Worm (Caenorhabditis elegans) whole organism, L3 larva: Measurements from ENCODE around the gene F49C12.3.

Experiments used
- R02D3.7 ChIP-seq: fragments of 150-350 bp; optimal IDR thresholded peaks from 2 replicates; lab custom pipeline; 2014; ENCODE audit warnings: missing biosample characterization, missing genetic modification characterization
- aly-2 ChIP-seq: fragments of 150-350 bp; optimal IDR thresholded peaks from 2 replicates; lab custom pipeline; 2014; ENCODE audit warnings: missing biosample characterization, missing genetic modification characterization
- ama-1 ChIP-seq: fragments of 150-350 bp; optimal IDR thresholded peaks from 2 replicates; lab custom pipeline; 2018
- ceh-82 ChIP-seq: fragments of 150-350 bp; optimal IDR thresholded peaks from 2 replicates; lab custom pipeline; 2014; ENCODE audit warnings: missing biosample characterization, missing genetic modification characterization
- ceh-9 ChIP-seq: sonication (generic microtip); optimal IDR thresholded peaks from 2 replicates; lab custom pipeline; 2018; ENCODE audit warnings: missing biosample characterization, missing genetic modification characterization
- daf-12 ChIP-seq: fragments of 150-350 bp; optimal IDR thresholded peaks from 2 replicates; lab custom pipeline; 2014; ENCODE audit warnings: missing biosample characterization, missing genetic modification reagents, missing genetic modification characterization
- egl-5 ChIP-seq: fragments of 150-350 bp; optimal IDR thresholded peaks from 2 replicates; lab custom pipeline; 2017; ENCODE audit warnings: missing biosample characterization, missing genetic modification reagents, missing genetic modification characterization, inconsistent platforms
- elt-3 ChIP-seq, 3 experiments: fragments of 150-350 bp in 1 of 3; sonication (generic microtip) in 2 of 3; optimal IDR thresholded peaks; 2 replicates in 2 of 3; 4 replicates in 1 of 3; lab custom pipeline; 2014 to 2017; ENCODE audit warnings: missing biosample characterization in 3 of 3, missing genetic modification characterization in 3 of 3
- eor-1 ChIP-seq, 2 experiments: fragments of 150-350 bp; optimal IDR thresholded peaks; 2 replicates each; lab custom pipeline; 2014 to 2018; ENCODE audit warnings: missing biosample characterization in 2 of 2, missing genetic modification characterization in 2 of 2
- fkh-10 ChIP-seq: sonication (generic microtip); optimal IDR thresholded peaks from 2 replicates; lab custom pipeline; 2017; ENCODE audit warnings: missing biosample characterization, missing genetic modification reagents, missing genetic modification characterization
- fos-1 ChIP-seq: fragments of 150-350 bp; optimal IDR thresholded peaks from 2 replicates; lab custom pipeline; 2014; ENCODE audit warnings: missing biosample characterization, missing genetic modification characterization
- hmg-11 ChIP-seq: sonication (generic microtip); optimal IDR thresholded peaks from 2 replicates; lab custom pipeline; 2016; ENCODE audit warnings: missing genetic modification characterization, missing compliant biosample characterization
- lin-15B ChIP-seq: fragments of 150-350 bp; optimal IDR thresholded peaks from 2 replicates; lab custom pipeline; 2014; ENCODE audit warnings: missing biosample characterization, missing genetic modification characterization
- lin-39 ChIP-seq: fragments of 150-350 bp; optimal IDR thresholded peaks from 2 replicates; lab custom pipeline; 2018; ENCODE audit warnings: missing biosample characterization, missing genetic modification reagents, missing genetic modification characterization
- mdl-1 ChIP-seq: fragments of 150-350 bp; optimal IDR thresholded peaks from 2 replicates; lab custom pipeline; 2014; ENCODE audit warnings: missing biosample characterization, missing genetic modification characterization
- mml-1 ChIP-seq: fragments of 150-350 bp; sonication (generic microtip); optimal IDR thresholded peaks from 3 replicates; lab custom pipeline; 2014; ENCODE audit warnings: missing biosample characterization, missing genetic modification characterization
- nfya-1 ChIP-seq: sonication (generic microtip); optimal IDR thresholded peaks from 2 replicates; lab custom pipeline; 2017; ENCODE audit warnings: missing genetic modification characterization, mild to moderate bottlenecking, missing compliant biosample characterization, antibody characterized with exemption, moderate library complexity; ENCODE audit not compliant: insufficient read depth
- nhr-23 ChIP-seq: fragments of 150-350 bp; optimal IDR thresholded peaks from 2 replicates; lab custom pipeline; 2014; ENCODE audit warnings: missing biosample characterization, missing genetic modification reagents, missing genetic modification characterization
- nhr-237 ChIP-seq: fragments of 150-350 bp; optimal IDR thresholded peaks from 2 replicates; lab custom pipeline; 2014; ENCODE audit warnings: missing biosample characterization, missing genetic modification characterization
- nhr-25 ChIP-seq: sonication (generic microtip); optimal IDR thresholded peaks from 2 replicates; lab custom pipeline; 2017; ENCODE audit warnings: missing biosample characterization, missing genetic modification characterization
- nhr-28 ChIP-seq: fragments of 150-350 bp; optimal IDR thresholded peaks from 2 replicates; lab custom pipeline; 2014; ENCODE audit warnings: missing biosample characterization, missing genetic modification characterization
- nhr-43 ChIP-seq: sonication (generic microtip); optimal IDR thresholded peaks from 2 replicates; lab custom pipeline; 2016; ENCODE audit warnings: mild to moderate bottlenecking, missing genetic modification characterization, missing compliant biosample characterization; ENCODE audit not compliant: poor library complexity, severe bottlenecking
- nhr-67 ChIP-seq: fragments of 150-350 bp; optimal IDR thresholded peaks from 2 replicates; lab custom pipeline; 2014; ENCODE audit warnings: missing biosample characterization, missing genetic modification characterization
- pqm-1 ChIP-seq: fragments of 150-350 bp; optimal IDR thresholded peaks from 2 replicates; lab custom pipeline; 2017; ENCODE audit warnings: missing biosample characterization, missing genetic modification characterization, inconsistent platforms
- sea-2 ChIP-seq: fragments of 150-350 bp; sonication (generic microtip); optimal IDR thresholded peaks from 4 replicates; lab custom pipeline; 2014; ENCODE audit warnings: missing biosample characterization, missing genetic modification reagents, missing genetic modification characterization
- snpc-4 ChIP-seq: fragments of 150-350 bp; optimal IDR thresholded peaks from 2 replicates; lab custom pipeline; 2014; ENCODE audit warnings: missing biosample characterization, missing genetic modification characterization
- tbx-2 ChIP-seq: sonication (generic microtip); optimal IDR thresholded peaks from 2 replicates; lab custom pipeline; 2016; ENCODE audit warnings: mild to moderate bottlenecking, missing genetic modification characterization, missing compliant biosample characterization
- ztf-11 ChIP-seq: fragments of 150-350 bp; optimal IDR thresholded peaks from 2 replicates; lab custom pipeline; 2014; ENCODE audit warnings: missing biosample characterization, missing genetic modification characterization
- ztf-4 ChIP-seq: fragments of 150-350 bp; optimal IDR thresholded peaks from 2 replicates; lab custom pipeline; 2014; ENCODE audit warnings: missing biosample characterization, missing genetic modification characterization

The F49C12.3 gene

ce11 chrIV:9260334-9260733 lies 39.9 kb upstream of the F49C12.3 start:
- TF ChIP-seq ama-1 (lab: Kevin White, UChicago) (peak; percentile 4), lin-15B (peak; percentile 41), nfya-1 (tag; lab: Kevin White, UChicago) (no peak), nhr-23 (tag; lab: Kevin White, UChicago) (peak; percentile 34)

ce11 chrIV:9260826-9261225 lies 39.4 kb upstream of the F49C12.3 start:
- TF ChIP-seq mdl-1 (tag; lab: Kevin White, UChicago) (no peak), ceh-9 (no peak), fkh-10 (no peak), eor-1 (tag; optimal IDR thresholded peaks at IDR 0.05; lab: Kevin White, UChicago) (no peak), pqm-1 (no peak), lin-39 (tag; lab: Kevin White, UChicago) (no peak)
- TF ChIP-seq, all 47 proteins: peak for 0

ce11 chrIV:9261687-9262086 lies 38.5 kb upstream of the F49C12.3 start, which contains the start of gene col-120:
Gene col-120, minus strand, starts transcription at chrIV:9261787.
- no peak for TF ChIP-seq nhr-237 (tag; lab: Kevin White, UChicago)
- TF ChIP-seq nhr-25 (tag; lab: Kevin White, UChicago) = no peak
- TF ChIP-seq hmg-11 (tag; lab: Kevin White, UChicago) = no peak
- TF ChIP-seq tbx-2 (tag; lab: Kevin White, UChicago) = no peak
- no peak for TF ChIP-seq aly-2 (tag; lab: Kevin White, UChicago)
- TF ChIP-seq fos-1 (tag; lab: Kevin White, UChicago) = no peak
- no peak for TF ChIP-seq ceh-9
- TF ChIP-seq lin-15B = no peak

- TF ChIP-seq nhr-43 = no peak
- no peak for TF ChIP-seq elt-3 (tag; optimal IDR thresholded peaks at IDR 0.05; lab: Kevin White, UChicago)
- no peak for TF ChIP-seq snpc-4
- TF ChIP-seq daf-12 (tag; lab: Kevin White, UChicago) = no peak
- TF ChIP-seq eor-1 (tag; optimal IDR thresholded peaks at IDR 0.05; lab: Kevin White, UChicago) = no peak
Measured at ce11 chrIV:9262295-9262694, 37.9 kb upstream of the F49C12.3 start.

- no peak for TF ChIP-seq mml-1 (tag; lab: Kevin White, UChicago)
- no peak for TF ChIP-seq ztf-11 (tag; lab: Kevin White, UChicago)
- no peak for TF ChIP-seq sea-2 (GFP tag; lab: Kevin White, UChicago)
Measured at ce11 chrIV:9263812-9264320, 36.4 kb upstream of the F49C12.3 start, which contains the start of gene flh-1. Gene flh-1, minus strand, starts transcription at chrIV:9264270.

ce11 chrIV:9264513-9264912 lies 35.7 kb upstream of the F49C12.3 start:
- TF ChIP-seq lin-15B = no peak
- TF ChIP-seq nhr-67 (tag; lab: Kevin White, UChicago) = no peak

- TF ChIP-seq ztf-4 (tag; lab: Kevin White, UChicago) (no peak), nfya-1 (tag; lab: Kevin White, UChicago) (no peak), nhr-28 (no peak), ama-1 (lab: Kevin White, UChicago) (no peak), egl-5 (no peak), R02D3.7 (tag; lab: Kevin White, UChicago) (no peak)
- TF ChIP-seq, all 47 proteins: peak for 0
Measured at ce11 chrIV:9266464-9266863, 33.8 kb upstream of the F49C12.3 start, which contains the start of gene Y11D7A.19. Gene Y11D7A.19, minus strand, starts transcription at chrIV:9266564.

ce11 chrIV:9267581-9267980 lies 32.6 kb upstream of the F49C12.3 start:
- TF ChIP-seq nhr-25 (tag; lab: Kevin White, UChicago) = peak; percentile 5
- no peak for TF ChIP-seq ceh-82 (tag; lab: Kevin White, UChicago)
